Worm (Caenorhabditis elegans) whole organism, L3 larva: Measurements from ENCODE around the gene col-120.

Experiments
- aly-2 ChIP-seq: fragments of 150-350 bp; optimal IDR thresholded peaks from 2 replicates; lab custom pipeline; 2014; ENCODE audit warnings: missing biosample characterization, missing genetic modification characterization
- elt-1 ChIP-seq: fragments of 150-350 bp; optimal IDR thresholded peaks from 2 replicates; lab custom pipeline; 2014; ENCODE audit warnings: missing biosample characterization, missing genetic modification characterization
- fos-1 ChIP-seq: fragments of 150-350 bp; optimal IDR thresholded peaks from 2 replicates; lab custom pipeline; 2014; ENCODE audit warnings: missing biosample characterization, missing genetic modification characterization
- jun-1 ChIP-seq: fragments of 150-350 bp; optimal IDR thresholded peaks from 2 replicates; lab custom pipeline; 2014; ENCODE audit warnings: missing biosample characterization, missing genetic modification reagents, missing genetic modification characterization
- mdl-1 ChIP-seq: fragments of 150-350 bp; optimal IDR thresholded peaks from 2 replicates; lab custom pipeline; 2014; ENCODE audit warnings: missing biosample characterization, missing genetic modification characterization
- nhr-11 ChIP-seq: fragments of 150-350 bp; optimal IDR thresholded peaks from 2 replicates; lab custom pipeline; 2014; ENCODE audit warnings: missing biosample characterization, missing genetic modification characterization
- nhr-77 ChIP-seq: fragments of 150-350 bp; optimal IDR thresholded peaks from 2 replicates; lab custom pipeline; 2014; ENCODE audit warnings: missing biosample characterization, missing genetic modification characterization
- pqm-1 ChIP-seq: fragments of 150-350 bp; optimal IDR thresholded peaks from 2 replicates; lab custom pipeline; 2017; ENCODE audit warnings: missing biosample characterization, missing genetic modification characterization, inconsistent platforms
- skn-1 ChIP-seq: fragments of 150-350 bp; optimal IDR thresholded peaks from 2 replicates; lab custom pipeline; 2014; ENCODE audit warnings: missing biosample characterization, missing genetic modification characterization
- unc-39 ChIP-seq: sonication (generic microtip); optimal IDR thresholded peaks from 4 replicates; lab custom pipeline; 2017; ENCODE audit warnings: missing biosample characterization, missing genetic modification characterization

DNA sequence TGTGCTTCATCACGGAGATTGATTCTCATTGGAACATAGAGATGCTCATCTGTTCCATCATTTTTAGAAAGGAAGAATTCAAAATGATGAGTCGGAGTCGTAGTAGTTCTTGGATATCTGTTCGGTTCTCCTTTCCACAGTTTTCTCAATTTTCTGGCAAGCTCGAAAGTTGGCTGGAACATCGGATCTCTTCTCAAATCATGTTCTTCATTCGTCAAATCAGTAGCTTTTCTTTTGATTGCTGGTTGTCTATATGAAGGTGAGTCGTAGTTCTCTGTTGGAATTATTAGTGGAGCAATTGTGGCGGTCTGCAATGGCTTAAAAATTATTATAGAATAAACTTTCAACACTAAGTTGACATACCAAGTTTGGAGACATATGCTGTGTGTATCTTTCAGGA, 708 bp upstream of the col-120 start:
- TF ChIP-seq nhr-11 (tag; lab: Kevin White, UChicago) (no peak), fos-1 (no peak), skn-1 (tag; lab: Kevin White, UChicago) (no peak), elt-1 (tag; lab: Kevin White, UChicago) (no peak), unc-39 (tag; lab: Kevin White, UChicago) (no peak), nhr-77 (tag; lab: Kevin White, UChicago) (no peak), aly-2 (no peak), mdl-1 (tag; lab: Kevin White, UChicago) (no peak), jun-1 (tag; lab: Kevin White, UChicago) (no peak), pqm-1 (tag; lab: Kevin White, UChicago) (no peak)
